Fruit fly (Drosophila melanogaster) whole organism, embryonic: ENCODE results near the gene alpha-Man-Ia.

Source experiments
- Atf-2 ChIP-seq: fragments of 200-800 bp; sonication (Bioruptor generic); optimal IDR thresholded peaks from 2 replicates; lab custom pipeline; 2016; ENCODE audit warnings: missing biosample characterization, missing genetic modification characterization
- CG10366 ChIP-seq: fragments of 200-800 bp; sonication (Bioruptor generic); IDR thresholded peaks from 2 replicates; pipeline ENCODE4 v1.3.6; 2022; ENCODE audit warnings: missing biosample characterization, missing genetic modification characterization
- CG17912 ChIP-seq: fragments of 200-800 bp; sonication (Bioruptor generic); optimal IDR thresholded peaks from 2 replicates; lab custom pipeline; 2018; ENCODE audit warnings: missing biosample characterization, mild to moderate bottlenecking, missing genetic modification characterization
- Dref ChIP-seq: fragments of 200-800 bp; sonication (Bioruptor generic); IDR thresholded peaks from 2 replicates; pipeline ENCODE4 v1.3.6; 2022; ENCODE audit warnings: missing biosample characterization, missing genetic modification characterization
- Fer3 ChIP-seq: fragments of 200-800 bp; sonication (Bioruptor generic); optimal IDR thresholded peaks from 2 replicates; lab custom pipeline; 2018; ENCODE audit warnings: missing biosample characterization, mild to moderate bottlenecking, missing genetic modification characterization, moderate library complexity
- H2.0 ChIP-seq: fragments of 200-800 bp; sonication (Bioruptor generic); IDR thresholded peaks from 2 replicates; pipeline ENCODE4 v1.3.6; 2022; ENCODE audit warnings: missing biosample characterization, missing genetic modification characterization
- Lim3 ChIP-seq: fragments of 200-800 bp; sonication (Bioruptor generic); IDR thresholded peaks from 2 replicates; pipeline ENCODE4 v1.3.6; 2022; ENCODE audit warnings: missing biosample characterization, missing genetic modification characterization
- ewg ChIP-seq: fragments of 200-800 bp; sonication (Bioruptor generic); optimal IDR thresholded peaks from 3 replicates; lab custom pipeline; 2017; ENCODE audit warnings: mild to moderate bottlenecking, missing biosample characterization, missing genetic modification reagents, missing genetic modification characterization
- klu ChIP-seq: fragments of 200-800 bp; sonication (Bioruptor generic); IDR thresholded peaks from 2 replicates; pipeline ENCODE4 v1.3.6; 2022; ENCODE audit warnings: missing biosample characterization, missing genetic modification characterization
- run ChIP-seq: fragments of 200-800 bp; sonication (Bioruptor generic); optimal IDR thresholded peaks from 3 replicates; lab custom pipeline; 2018; ENCODE audit warnings: missing biosample characterization, mild to moderate bottlenecking, missing genetic modification characterization
- sens ChIP-seq: fragments of 200-800 bp; sonication (Bioruptor generic); peaks from one replicate; lab custom pipeline; 2016; ENCODE audit warnings: missing biosample characterization, missing genetic modification characterization
- vnd ChIP-seq: fragments of 200-800 bp; sonication (Bioruptor generic); IDR thresholded peaks from 3 replicates; pipeline ENCODE4 v1.3.6; 2022; ENCODE audit warnings: missing biosample characterization, missing genetic modification characterization; ENCODE audit not compliant: partially characterized antibody
- yki ChIP-seq: fragments of >200 bp; optimal IDR thresholded peaks from 3 replicates; lab custom pipeline; 2018

- no peak for TF ChIP-seq sens
- no peak for TF ChIP-seq yki (lab: Kevin White, UChicago)
- TF ChIP-seq CG17912 (GFP tag; lab: Kevin White, UChicago), result no peak
- no peak for TF ChIP-seq run (tag; lab: Kevin White, UChicago)
- TF ChIP-seq ewg (GFP tag; lab: Kevin White, UChicago), result no peak
- TF ChIP-seq CG10366 (GFP tag; lab: Robert Waterston, UW), result no peak
- TF ChIP-seq H2.0 (GFP tag; lab: Robert Waterston, UW), result no peak
- TF ChIP-seq Dref (GFP tag; lab: Robert Waterston, UW), result no peak
- TF ChIP-seq klu, result no peak
- no peak for TF ChIP-seq Fer3
- TF ChIP-seq Atf-2 (GFP tag; lab: Kevin White, UChicago), result no peak
- TF ChIP-seq Lim3, result no peak
- TF ChIP-seq vnd (GFP tag; lab: Robert Waterston, UW), result no peak
Observed at dm6 chrX:10250017-10250416, 75.7 kb downstream of the alpha-Man-Ia start.
